Fruit fly (Drosophila melanogaster) whole organism, embryonic: ENCODE measurements around the gene Hrb98DE.

Experiments used
- CG1529 ChIP-seq: fragments of 200-800 bp; sonication (Bioruptor generic); optimal IDR thresholded peaks from 3 replicates; lab custom pipeline; 2018; ENCODE audit warnings: missing biosample characterization, missing genetic modification characterization
- CG18262 ChIP-seq: fragments of 200-800 bp; optimal IDR thresholded peaks from 3 replicates; lab custom pipeline; 2019; ENCODE audit warnings: missing biosample characterization, mild to moderate bottlenecking, missing genetic modification characterization, moderate library complexity
- CG4617 ChIP-seq: fragments of 200-800 bp; sonication (Bioruptor generic); optimal IDR thresholded peaks from 3 replicates; lab custom pipeline; 2016; ENCODE audit warnings: missing biosample characterization, missing genetic modification characterization, borderline replicate concordance
- Fer1 ChIP-seq: fragments of 200-800 bp; sonication (Bioruptor generic); optimal IDR thresholded peaks from 2 replicates; lab custom pipeline; 2017; ENCODE audit warnings: missing biosample characterization, mild to moderate bottlenecking, missing genetic modification characterization
- HLH4C ChIP-seq: fragments of 200-800 bp; sonication (Bioruptor generic); IDR thresholded peaks from 3 replicates; pipeline ENCODE4 v1.3.6; 2022; ENCODE audit warnings: missing biosample characterization, missing genetic modification characterization; ENCODE audit not compliant: partially characterized antibody
- Hey ChIP-seq: fragments of 200-800 bp; sonication (Bioruptor generic); optimal IDR thresholded peaks from 3 replicates; lab custom pipeline; 2018; ENCODE audit warnings: missing biosample characterization, mild to moderate bottlenecking, missing genetic modification characterization
- Six4 ChIP-seq: fragments of 200-800 bp; sonication (Bioruptor generic); optimal IDR thresholded peaks from 2 replicates; lab custom pipeline; 2016; ENCODE audit warnings: missing biosample characterization, missing genetic modification characterization
- abd-A ChIP-seq: fragments of 200-800 bp; sonication (Bioruptor generic); optimal IDR thresholded peaks from 3 replicates; lab custom pipeline; 2019; ENCODE audit warnings: missing biosample characterization, mild to moderate bottlenecking, missing genetic modification characterization, moderate library complexity
- eve ChIP-seq, 2 experiments: fragments of >200 bp; optimal IDR thresholded peaks; 2 replicates each; lab custom pipeline; 2017; ENCODE audit warnings: missing biosample characterization in 2 of 2, missing genetic modification characterization in 2 of 2
- scrt ChIP-seq: fragments of 200-800 bp; sonication (Bioruptor generic); optimal IDR thresholded peaks from 2 replicates; lab custom pipeline; 2018; ENCODE audit warnings: missing biosample characterization, mild to moderate bottlenecking, missing genetic modification characterization, moderate library complexity

- TF ChIP-seq HLH4C (GFP tag; lab: Robert Waterston, UW) (no peak), Six4 (GFP tag; lab: Kevin White, UChicago) (no peak), Fer1 (no peak), CG18262 (tag; lab: Kevin White, UChicago) (no peak), Hey (no peak), CG4617 (GFP tag; lab: Kevin White, UChicago) (no peak), scrt (GFP tag; lab: Kevin White, UChicago) (no peak), eve (GFP tag; optimal IDR thresholded peaks at IDR 0.05; lab: Kevin White, UChicago) (no peak), CG1529 (no peak), abd-A (tag; lab: Kevin White, UChicago) (no peak)
Observed at dm6 chr3R:28628696-28629095, 29.1 kb downstream of the Hrb98DE start.
